Fruit fly (Drosophila melanogaster) whole organism, embryonic: ENCODE measurements around the gene shv.

Source experiments
- Asciz ChIP-seq: fragments of 200-800 bp; sonication (Bioruptor generic); optimal IDR thresholded peaks from 2 replicates; lab custom pipeline; 2017; ENCODE audit warnings: missing biosample characterization, mild to moderate bottlenecking, missing genetic modification characterization, missing genetic modification reagents
- Atf-2 ChIP-seq: fragments of 200-800 bp; sonication (Bioruptor generic); optimal IDR thresholded peaks from 2 replicates; lab custom pipeline; 2016; ENCODE audit warnings: missing biosample characterization, missing genetic modification characterization
- Awh ChIP-seq: fragments of 200-800 bp; sonication (Bioruptor generic); IDR thresholded peaks from 2 replicates; pipeline ENCODE4, ENCODE4 v1.3.6; 2022; ENCODE audit warnings: missing biosample characterization, missing genetic modification characterization
- Blimp-1 ChIP-seq: fragments of 200-800 bp; sonication (Bioruptor generic); optimal IDR thresholded peaks from 3 replicates; lab custom pipeline; 2018; ENCODE audit warnings: missing biosample characterization, missing genetic modification characterization, mild to moderate bottlenecking, moderate library complexity, missing genetic modification reagents
- C15 ChIP-seq: fragments of 200-800 bp; sonication (Bioruptor generic); IDR thresholded peaks from 3 replicates; pipeline ENCODE4 v1.3.6; 2022; ENCODE audit warnings: missing biosample characterization, missing genetic modification characterization
- CG10147 ChIP-seq: fragments of 200-800 bp; sonication (Bioruptor generic); optimal IDR thresholded peaks from 2 replicates; lab custom pipeline; 2019; ENCODE audit warnings: missing biosample characterization, mild to moderate bottlenecking, missing genetic modification characterization, moderate library complexity
- CG10321 ChIP-seq: fragments of 200-800 bp; sonication (Bioruptor generic); IDR thresholded peaks from 2 replicates; pipeline ENCODE4 v1.3.6; 2022; ENCODE audit warnings: missing biosample characterization, missing genetic modification characterization
- CG10979 ChIP-seq: fragments of 200-800 bp; sonication (Bioruptor generic); optimal IDR thresholded peaks from 2 replicates; lab custom pipeline; 2018; ENCODE audit warnings: missing biosample characterization, mild to moderate bottlenecking, missing genetic modification characterization, moderate library complexity
- CG11456 ChIP-seq: fragments of 200-800 bp; sonication (Bioruptor generic); IDR thresholded peaks from 3 replicates; pipeline ENCODE4 v1.3.6; 2022; ENCODE audit warnings: missing biosample characterization, missing genetic modification characterization
- CG11696 ChIP-seq: fragments of 200-800 bp; sonication (Bioruptor generic); IDR thresholded peaks from 2 replicates; pipeline ENCODE4 v1.3.6; 2022; ENCODE audit warnings: missing biosample characterization, missing genetic modification characterization
- CG12236 ChIP-seq: fragments of 200-800 bp; sonication (Bioruptor generic); optimal IDR thresholded peaks from 2 replicates; lab custom pipeline; 2016; ENCODE audit warnings: missing biosample characterization, missing genetic modification characterization
- CG12391 ChIP-seq: fragments of 200-800 bp; sonication (Bioruptor generic); optimal IDR thresholded peaks from 3 replicates; lab custom pipeline; 2018; ENCODE audit warnings: missing biosample characterization, mild to moderate bottlenecking, missing genetic modification characterization, moderate library complexity
- CG12769 ChIP-seq: fragments of 200-800 bp; sonication (Bioruptor generic); optimal IDR thresholded peaks from 2 replicates; lab custom pipeline; 2019; ENCODE audit warnings: missing biosample characterization, mild to moderate bottlenecking, missing genetic modification characterization, moderate library complexity
- CG13424 ChIP-seq: fragments of 200-800 bp; sonication (Bioruptor generic); optimal IDR thresholded peaks from 2 replicates; lab custom pipeline; 2019; ENCODE audit warnings: missing biosample characterization, mild to moderate bottlenecking, missing genetic modification characterization, moderate library complexity
- CG13624 ChIP-seq: fragments of 200-800 bp; sonication (Bioruptor generic); optimal IDR thresholded peaks from 2 replicates; lab custom pipeline; 2016; ENCODE audit warnings: missing biosample characterization, missing genetic modification characterization
- CG13775 ChIP-seq: fragments of 200-800 bp; sonication (Bioruptor generic); optimal IDR thresholded peaks from 3 replicates; lab custom pipeline; 2017; ENCODE audit warnings: missing biosample characterization, mild to moderate bottlenecking, missing genetic modification characterization
- CG1603 ChIP-seq: fragments of 200-800 bp; sonication (Bioruptor generic); optimal IDR thresholded peaks from 2 replicates; lab custom pipeline; 2019; ENCODE audit warnings: missing biosample characterization, mild to moderate bottlenecking, missing genetic modification characterization, moderate library complexity
- CG17186 ChIP-seq: fragments of 200-800 bp; sonication (Bioruptor generic); optimal IDR thresholded peaks from 3 replicates; lab custom pipeline; 2017; ENCODE audit warnings: missing biosample characterization, missing genetic modification reagents, missing genetic modification characterization
- CG17359 ChIP-seq: fragments of 200-800 bp; sonication (Bioruptor generic); optimal IDR thresholded peaks from 3 replicates; lab custom pipeline; 2018; ENCODE audit warnings: missing biosample characterization, mild to moderate bottlenecking, missing genetic modification characterization, moderate library complexity
- CG2202 ChIP-seq: fragments of 200-800 bp; sonication (Bioruptor generic); optimal IDR thresholded peaks from 2 replicates; lab custom pipeline; 2018; ENCODE audit warnings: missing biosample characterization, mild to moderate bottlenecking, missing genetic modification characterization
- CG30431 ChIP-seq: fragments of 200-800 bp; sonication (Bioruptor generic); optimal IDR thresholded peaks from 2 replicates; lab custom pipeline; 2017; ENCODE audit warnings: missing biosample characterization, missing genetic modification characterization
- CG34376 ChIP-seq: fragments of 200-800 bp; sonication (Bioruptor generic); optimal IDR thresholded peaks from 2 replicates; lab custom pipeline; 2018; ENCODE audit warnings: missing biosample characterization, mild to moderate bottlenecking, missing genetic modification characterization
- CG34422 ChIP-seq: fragments of 200-800 bp; sonication (Bioruptor generic); IDR thresholded peaks from 3 replicates; pipeline ENCODE4 v1.3.6; 2022; ENCODE audit warnings: missing biosample characterization, missing genetic modification characterization
- CG5245 ChIP-seq: fragments of 200-800 bp; sonication (Bioruptor generic); optimal IDR thresholded peaks from 3 replicates; lab custom pipeline; 2016; ENCODE audit warnings: missing biosample characterization, missing genetic modification characterization
- CG5953 ChIP-seq: fragments of 200-800 bp; sonication (Bioruptor generic); IDR thresholded peaks from 2 replicates; pipeline ENCODE4 v1.3.6; 2022; ENCODE audit warnings: missing biosample characterization, missing genetic modification characterization
- CG7271 ChIP-seq: fragments of 200-800 bp; sonication (Bioruptor generic); optimal IDR thresholded peaks from 2 replicates; lab custom pipeline; 2018; ENCODE audit warnings: missing biosample characterization, mild to moderate bottlenecking, missing genetic modification characterization, moderate library complexity
- CG8281 ChIP-seq: fragments of 200-800 bp; sonication (Bioruptor generic); optimal IDR thresholded peaks from 2 replicates; lab custom pipeline; 2018; ENCODE audit warnings: missing biosample characterization, mild to moderate bottlenecking, missing genetic modification characterization, moderate library complexity
- CG8290 ChIP-seq, 3 experiments: fragments of 200-800 bp; sonication (Bioruptor generic); optimal IDR thresholded peaks; 2 replicates each; lab custom pipeline; 2016 to 2019; ENCODE audit warnings: missing biosample characterization in 3 of 3, missing genetic modification characterization in 3 of 3, mild to moderate bottlenecking in 2 of 3, moderate library complexity in 1 of 3
- CG8388 ChIP-seq: fragments of 200-800 bp; sonication (Bioruptor generic); optimal IDR thresholded peaks from 2 replicates; lab custom pipeline; 2019; ENCODE audit warnings: missing biosample characterization, mild to moderate bottlenecking, missing genetic modification characterization, moderate library complexity
- CG9932 ChIP-seq: fragments of 200-800 bp; sonication (Bioruptor generic); IDR thresholded peaks from 2 replicates; pipeline ENCODE4 v1.3.6; 2022; ENCODE audit warnings: missing biosample characterization, missing genetic modification characterization
- CkIIα-i1 ChIP-seq: fragments of 200-800 bp; sonication (Bioruptor generic); IDR thresholded peaks from 2 replicates; pipeline ENCODE4 v1.3.6; 2022; ENCODE audit warnings: missing biosample characterization, missing genetic modification characterization
- CoRest ChIP-seq: fragments of 200-800 bp; sonication (Bioruptor generic); optimal IDR thresholded peaks from 3 replicates; lab custom pipeline; 2018; ENCODE audit warnings: missing biosample characterization, mild to moderate bottlenecking, missing genetic modification characterization, moderate library complexity
- Ets97D ChIP-seq: fragments of 200-800 bp; sonication (Bioruptor generic); optimal IDR thresholded peaks from 3 replicates; lab custom pipeline; 2016; ENCODE audit warnings: missing biosample characterization, missing genetic modification characterization
- HLH4C ChIP-seq: fragments of 200-800 bp; sonication (Bioruptor generic); IDR thresholded peaks from 3 replicates; pipeline ENCODE4 v1.3.6; 2022; ENCODE audit warnings: missing biosample characterization, missing genetic modification characterization; ENCODE audit not compliant: partially characterized antibody
- HmgD ChIP-seq: fragments of 200-800 bp; sonication (Bioruptor generic); optimal IDR thresholded peaks from 3 replicates; lab custom pipeline; 2016; ENCODE audit warnings: missing biosample characterization, missing genetic modification characterization
- MBD-R2 ChIP-seq: fragments of 200-800 bp; sonication (Bioruptor generic); IDR thresholded peaks from 2 replicates; pipeline ENCODE4 v1.3.6; 2022; ENCODE audit warnings: missing biosample characterization, missing genetic modification characterization
- Max ChIP-seq: fragments of 200-800 bp; sonication (Bioruptor generic); optimal IDR thresholded peaks from 2 replicates; lab custom pipeline; 2016; ENCODE audit warnings: missing biosample characterization, mild to moderate bottlenecking, missing genetic modification characterization
- Poxn ChIP-seq: fragments of 200-800 bp; sonication (Bioruptor generic); IDR thresholded peaks from 2 replicates; pipeline ENCODE4 v1.3.6; 2022; ENCODE audit warnings: missing biosample characterization, missing genetic modification characterization
- Side ChIP-seq: fragments of 200-800 bp; sonication (Bioruptor generic); optimal IDR thresholded peaks from 2 replicates; lab custom pipeline; 2016; ENCODE audit warnings: missing biosample characterization, missing genetic modification characterization
- bigmax ChIP-seq: fragments of 200-800 bp; sonication (Bioruptor generic); optimal IDR thresholded peaks from 2 replicates; lab custom pipeline; 2018; ENCODE audit warnings: missing biosample characterization, mild to moderate bottlenecking, missing genetic modification characterization
- caup ChIP-seq: fragments of 200-800 bp; sonication (Bioruptor generic); optimal IDR thresholded peaks from 3 replicates; lab custom pipeline; 2017; ENCODE audit warnings: missing biosample characterization, mild to moderate bottlenecking, missing genetic modification characterization, moderate library complexity; ENCODE audit not compliant: severe bottlenecking
- dan ChIP-seq: fragments of 200-800 bp; sonication (Bioruptor generic); IDR thresholded peaks from 2 replicates; pipeline ENCODE4 v1.3.6; 2022; ENCODE audit warnings: missing biosample characterization, missing genetic modification characterization
- fd102C ChIP-seq: fragments of 200-800 bp; sonication (Bioruptor generic); optimal IDR thresholded peaks from 2 replicates; lab custom pipeline; 2018; ENCODE audit warnings: missing biosample characterization, mild to moderate bottlenecking, missing genetic modification characterization, moderate library complexity
- hth ChIP-seq: fragments of >200 bp; optimal IDR thresholded peaks from 2 replicates; lab custom pipeline; 2017; ENCODE audit warnings: inconsistent platforms
- mirr ChIP-seq: fragments of 200-800 bp; sonication (Bioruptor generic); optimal IDR thresholded peaks from 3 replicates; lab custom pipeline; 2018; ENCODE audit warnings: missing biosample characterization, mild to moderate bottlenecking, missing genetic modification characterization
- mld ChIP-seq: fragments of 200-800 bp; sonication (Bioruptor generic); IDR thresholded peaks from 3 replicates; pipeline ENCODE4 v1.3.6; 2022; ENCODE audit warnings: missing biosample characterization, missing genetic modification characterization; ENCODE audit not compliant: partially characterized antibody
- pho ChIP-seq: fragments of 200-800 bp; sonication (Bioruptor generic); optimal IDR thresholded peaks from 2 replicates; lab custom pipeline; 2016; ENCODE audit warnings: missing biosample characterization, missing genetic modification characterization
- vvl ChIP-seq: fragments of 200-800 bp; sonication (Bioruptor generic); IDR thresholded peaks from 2 replicates; pipeline ENCODE4 v1.3.6; 2022; ENCODE audit warnings: missing biosample characterization, missing genetic modification characterization

shv gene

dm6 chr2L:441927-442691 lies 10.8 kb upstream of the shv start (continued):
- TF ChIP-seq CG11696 (peak; percentile 51; the same call in 1 of the 2 replicates), CG8290 (GFP tag; optimal IDR thresholded peaks at IDR 0.05; lab: Kevin White, UChicago) (peak; percentile 82), CG8290 (tag; optimal IDR thresholded peaks at IDR 0.05; lab: Kevin White, UChicago) (no peak), dan (GFP tag; lab: Robert Waterston, UW) (peak; percentile 70), CG2202 (tag; lab: Kevin White, UChicago) (peak; percentile 81), CG12769 (tag; lab: Kevin White, UChicago) (peak; percentile 80), Awh (GFP tag; lab: Robert Waterston, UW) (peak; percentile 76), CG10147 (no peak), CG30431 (GFP tag; lab: Kevin White, UChicago) (peak; percentile 85), CG1603 (tag; lab: Kevin White, UChicago) (peak; percentile 96), caup (GFP tag; lab: Kevin White, UChicago) (peak; percentile 15), fd102C (GFP tag; lab: Kevin White, UChicago) (peak; percentile 68), CG17359 (peak; percentile 92), CG13424 (peak; percentile 76), CG34422 (GFP tag; lab: Robert Waterston, UW) (peak; percentile 87), CG8281 (tag; lab: Kevin White, UChicago) (peak; percentile 47), mld (GFP tag; lab: Robert Waterston, UW) (no peak), hth (lab: Kevin White, UChicago) (no peak), C15 (GFP tag; lab: Robert Waterston, UW) (no peak), CoRest (tag; lab: Kevin White, UChicago) (peak; percentile 76), CG10321 (no peak; the same call in 1 of the 2 replicates), vvl (GFP tag; lab: Robert Waterston, UW) (peak; percentile 93), Blimp-1 (GFP tag; lab: Kevin White, UChicago) (peak; percentile 84), CG13624 (GFP tag; lab: Kevin White, UChicago) (no peak), HmgD (no peak), CG12391 (tag; lab: Kevin White, UChicago) (peak; percentile 87), CG7271 (tag; lab: Kevin White, UChicago) (peak; percentile 37), MBD-R2 (GFP tag; lab: Robert Waterston, UW) (peak; percentile 33; the same call in 1 of the 2 replicates), CkIIα-i1 (GFP tag; lab: Robert Waterston, UW) (no peak), CG5245 (GFP tag; lab: Kevin White, UChicago) (peak; percentile 78), CG13775 (GFP tag; lab: Kevin White, UChicago) (peak; percentile 59), bigmax (no peak), pho (GFP tag; lab: Kevin White, UChicago) (peak; percentile 30), CG34376 (no peak), CG17186 (GFP tag; lab: Kevin White, UChicago) (peak; percentile 42), Poxn (GFP tag; lab: Robert Waterston, UW) (no peak), CG9932 (GFP tag; lab: Robert Waterston, UW) (no peak), Asciz (GFP tag; lab: Kevin White, UChicago) (peak; percentile 79), Ets97D (GFP tag; lab: Kevin White, UChicago) (peak; percentile 43), Atf-2 (GFP tag; lab: Kevin White, UChicago) (peak; percentile 85), CG10979 (tag; lab: Kevin White, UChicago) (peak; percentile 91), mirr (GFP tag; lab: Kevin White, UChicago) (no peak), Side (GFP tag; lab: Kevin White, UChicago) (peak; percentile 84), Max (GFP tag; lab: Kevin White, UChicago) (peak; percentile 31), HLH4C (no peak), CG12236 (GFP tag; lab: Kevin White, UChicago) (peak; percentile 91), CG11456 (GFP tag; lab: Robert Waterston, UW) (0 out of 3 replicates have a peak, but pooled peaks have one; percentile 56), CG8388 (GFP tag; lab: Kevin White, UChicago) (peak; percentile 78), CG5953 (GFP tag; lab: Robert Waterston, UW) (peak; percentile 92)
